Fruit fly (Drosophila melanogaster) whole organism, wandering third instar larva: ENCODE data around the gene ppk28.

Experiments used
- CG32264 ChIP-seq: fragments of 200-800 bp; sonication (Bioruptor generic); optimal IDR thresholded peaks from 2 replicates; lab custom pipeline; 2016; ENCODE audit warnings: missing biosample characterization, missing genetic modification characterization
- CrebA ChIP-seq: fragments of 200-800 bp; sonication (Bioruptor generic); optimal IDR thresholded peaks from 2 replicates; lab custom pipeline; 2016; ENCODE audit warnings: missing biosample characterization, mild to moderate bottlenecking, missing genetic modification characterization, borderline replicate concordance
- Hnf4 ChIP-seq: fragments of 200-800 bp; sonication (Bioruptor generic); optimal IDR thresholded peaks from 2 replicates; lab custom pipeline; 2016; ENCODE audit warnings: missing biosample characterization, mild to moderate bottlenecking, missing genetic modification characterization
- Hr83 ChIP-seq: fragments of 200-300 bp; sonication (Bioruptor generic); optimal IDR thresholded peaks from 2 replicates; lab custom pipeline; 2016; ENCODE audit warnings: missing biosample characterization, mild to moderate bottlenecking, missing genetic modification characterization, moderate library complexity; ENCODE audit not compliant: poor library complexity, severe bottlenecking
- N ChIP-seq: fragments of >200 bp; optimal IDR thresholded peaks from 2 replicates; lab custom pipeline; 2018; ENCODE audit warnings: missing biosample characterization, missing external identifiers, missing genetic modification characterization
- OdsH ChIP-seq: fragments of 200-800 bp; sonication (Bioruptor generic); optimal IDR thresholded peaks from 2 replicates; lab custom pipeline; 2016; ENCODE audit warnings: missing biosample characterization, mild to moderate bottlenecking, missing genetic modification characterization
- Sp1 ChIP-seq: fragments of 200-800 bp; sonication (Bioruptor generic); optimal IDR thresholded peaks from 3 replicates; lab custom pipeline; 2019; ENCODE audit warnings: missing biosample characterization, mild to moderate bottlenecking, missing genetic modification characterization, moderate library complexity
- ey ChIP-seq: fragments of 200-800 bp; sonication (Bioruptor generic); optimal IDR thresholded peaks from 2 replicates; lab custom pipeline; 2016; ENCODE audit warnings: missing biosample characterization, missing genetic modification characterization
- jim ChIP-seq: fragments of 175-275, 200-325 bp; sonication (Bioruptor generic); optimal IDR thresholded peaks from 2 replicates; lab custom pipeline; 2016; ENCODE audit warnings: missing biosample characterization, mild to moderate bottlenecking, missing genetic modification characterization
- psq ChIP-seq: fragments of 200-800 bp; sonication (Bioruptor generic); optimal IDR thresholded peaks from 3 replicates; lab custom pipeline; 2017; ENCODE audit warnings: missing biosample characterization, mild to moderate bottlenecking, missing genetic modification characterization, moderate library complexity
- rgr ChIP-seq: fragments of 200-800 bp; sonication (Bioruptor generic); optimal IDR thresholded peaks from 3 replicates; lab custom pipeline; 2016; ENCODE audit warnings: missing biosample characterization, mild to moderate bottlenecking, missing genetic modification characterization
- tai ChIP-seq: sonication (Bioruptor generic); optimal IDR thresholded peaks from 2 replicates; lab custom pipeline; 2016; ENCODE audit warnings: missing biosample characterization, missing genetic modification characterization
- usp ChIP-seq: fragments of >200 bp; optimal IDR thresholded peaks from 2 replicates; lab custom pipeline; 2017; ENCODE audit warnings: missing biosample characterization, missing genetic modification characterization
- woc ChIP-seq: sonication (Bioruptor generic); optimal IDR thresholded peaks from 2 replicates; lab custom pipeline; 2016; ENCODE audit warnings: missing biosample characterization, mild to moderate bottlenecking, missing genetic modification characterization

dm6 chrX:16813226-16813625 is 7.4 kb downstream of the ppk28 start:
- TF ChIP-seq N (GFP tag; lab: Kevin White, UChicago) (no peak), OdsH (GFP tag; lab: Kevin White, UChicago) (no peak), woc (GFP tag; lab: Kevin White, UChicago) (no peak), ey (GFP tag; lab: Kevin White, UChicago) (no peak), jim (no peak), psq (GFP tag; lab: Kevin White, UChicago) (no peak), Hnf4 (GFP tag; lab: Kevin White, UChicago) (no peak), rgr (no peak), CG32264 (GFP tag; lab: Kevin White, UChicago) (no peak), tai (no peak), Sp1 (GFP tag; lab: Kevin White, UChicago) (no peak), CrebA (no peak), usp (GFP tag; lab: Kevin White, UChicago) (no peak), Hr83 (GFP tag; lab: Kevin White, UChicago) (no peak)
